Worm (Caenorhabditis elegans): ENCODE measurements around the gene Y38C1AA.19.

ce11 chrIV:194442-194841 is 34.5 kb downstream of the Y38C1AA.19 start, which contains the start of gene csn-3:
- no peak for TF ChIP-seq unc-62 (GFP tag; optimal IDR thresholded peaks at IDR 0.05 in 1 of 2)
- no peak for TF ChIP-seq unc-62 (tag; optimal IDR thresholded peaks at IDR 0.05)
- TF ChIP-seq lin-15B (tag; optimal IDR thresholded peaks at IDR 0.05), result no peak
- no peak for TF ChIP-seq daf-12 (tag; optimal IDR thresholded peaks at IDR 0.05)
- TF ChIP-seq nhr-11 (tag; optimal IDR thresholded peaks at IDR 0.05), result no peak
- TF ChIP-seq R02D3.7 (tag; optimal IDR thresholded peaks at IDR 0.05), result no peak
- TF ChIP-seq nhr-237 (tag; optimal IDR thresholded peaks at IDR 0.05), result no peak
- no peak for TF ChIP-seq nhr-77 (tag; optimal IDR thresholded peaks at IDR 0.05)
- no peak for TF ChIP-seq madf-9 (GFP tag; conservative IDR thresholded peaks at IDR 0.05)
